Worm (Caenorhabditis elegans) whole organism, early embryonic: ENCODE measurements around the gene F41B4.2.

Experiments used
- B0310.2 ChIP-seq: sonication (generic microtip); optimal IDR thresholded peaks from 2 replicates; lab custom pipeline; 2016; ENCODE audit warnings: mild to moderate bottlenecking, missing genetic modification characterization, missing compliant biosample characterization
- aly-1 ChIP-seq: sonication (generic microtip); optimal IDR thresholded peaks from 2 replicates; lab custom pipeline; 2016; ENCODE audit warnings: missing genetic modification characterization, missing compliant biosample characterization
- ama-1 ChIP-seq: fragments of 150-350 bp; optimal IDR thresholded peaks from 2 replicates; lab custom pipeline; 2014
- ceh-13 ChIP-seq: fragments of 200-800 bp; sonication (Bioruptor generic); optimal IDR thresholded peaks from 2 replicates; lab custom pipeline; 2018; ENCODE audit warnings: mild to moderate bottlenecking, missing genetic modification characterization, missing compliant biosample characterization
- flt-1 ChIP-seq: fragments of 200-800 bp; sonication (Bioruptor generic); IDR thresholded peaks from 2 replicates; pipeline ENCODE4 v1.3.6; 2022; ENCODE audit warnings: missing genetic modification characterization, missing compliant biosample characterization
- hmbx-1 ChIP-seq: sonication (generic microtip); optimal IDR thresholded peaks from 2 replicates; lab custom pipeline; 2016; ENCODE audit warnings: mild to moderate bottlenecking, missing genetic modification characterization, missing compliant biosample characterization
- hmg-4 ChIP-seq: fragments of 200-800 bp; sonication (Bioruptor generic); optimal IDR thresholded peaks from 2 replicates; lab custom pipeline; 2018; ENCODE audit warnings: mild to moderate bottlenecking, missing genetic modification characterization, missing compliant biosample characterization
- hnd-1 ChIP-seq: sonication (generic microtip); optimal IDR thresholded peaks from 2 replicates; lab custom pipeline; 2016; ENCODE audit warnings: missing genetic modification characterization, missing compliant biosample characterization
- pes-1 ChIP-seq: fragments of 200-800 bp; sonication (Bioruptor generic); IDR thresholded peaks from 2 replicates; pipeline ENCODE4 v1.3.6; 2022; ENCODE audit warnings: missing genetic modification reagents, missing genetic modification characterization, missing compliant biosample characterization
- scrt-1 ChIP-seq: fragments of 200-800 bp; sonication (Bioruptor generic); IDR thresholded peaks from 2 replicates; pipeline ENCODE4 v1.3.6; 2022; ENCODE audit warnings: missing genetic modification characterization, missing compliant biosample characterization
- tbx-11 ChIP-seq: fragments of 200-800 bp; sonication (Bioruptor generic); IDR thresholded peaks from 2 replicates; pipeline ENCODE4 v1.3.6; 2022; ENCODE audit warnings: missing genetic modification characterization, missing compliant biosample characterization
- tbx-37 ChIP-seq: fragments of 200-800 bp; sonication (Bioruptor generic); conservative IDR thresholded peaks from 2 replicates; pipeline ENCODE4 v1.3.6; 2022; ENCODE audit warnings: missing genetic modification reagents, missing genetic modification characterization, missing compliant biosample characterization
- tra-4 ChIP-seq: sonication (generic microtip); optimal IDR thresholded peaks from 2 replicates; lab custom pipeline; 2017; ENCODE audit warnings: missing genetic modification characterization, missing compliant biosample characterization

DNA sequence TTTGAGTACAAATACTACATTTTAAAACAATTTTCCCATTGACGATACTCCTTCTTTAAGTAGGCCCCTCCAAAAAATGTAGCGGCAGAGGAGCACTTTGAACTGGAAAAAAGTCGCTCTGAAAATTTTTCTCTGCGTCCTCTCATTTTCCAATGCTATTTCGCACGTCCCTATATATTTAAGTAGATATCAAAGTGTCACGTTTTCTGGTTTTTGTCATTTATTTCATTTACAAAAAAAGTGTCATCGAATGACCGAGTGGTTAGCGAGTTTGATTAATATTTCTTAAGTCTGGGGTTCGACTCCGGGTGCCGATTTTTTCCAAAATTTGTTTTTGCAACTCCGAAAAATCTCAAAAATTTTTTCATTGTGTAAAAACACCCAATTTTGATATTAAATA, 31.8 kb upstream of the F41B4.2 start:
- TF ChIP-seq ama-1 (lab: Kevin White, UChicago) (no peak), flt-1 (GFP tag; lab: Robert Waterston, UW) (no peak), scrt-1 (GFP tag; lab: Robert Waterston, UW) (no peak), ceh-13 (GFP tag; lab: Kevin White, UChicago) (no peak), pes-1 (GFP tag; lab: Robert Waterston, UW) (no peak), tbx-11 (GFP tag; lab: Robert Waterston, UW) (no peak), tbx-37 (GFP tag; lab: Robert Waterston, UW) (no peak), hmg-4 (GFP tag; lab: Kevin White, UChicago) (no peak), aly-1 (tag; lab: Kevin White, UChicago) (no peak), hmbx-1 (tag; lab: Kevin White, UChicago) (no peak), B0310.2 (tag; lab: Kevin White, UChicago) (no peak), tra-4 (tag; lab: Kevin White, UChicago) (no peak), hnd-1 (tag; lab: Kevin White, UChicago) (no peak)
